Worm (Caenorhabditis elegans): ENCODE data around the gene shk-1.

ce11 chrII:9753730-9754129 lies 4.3 kb upstream of the shk-1 start, which contains the start of gene ZK1321.1:
- no peak for TF ChIP-seq lin-39 (tag; optimal IDR thresholded peaks at IDR 0.05)
- no peak for TF ChIP-seq pha-4 (GFP tag; IDR thresholded peaks at IDR 0.05)
- no peak for TF ChIP-seq pha-4 (tag; optimal IDR thresholded peaks at IDR 0.05)
- TF ChIP-seq lsy-2 (tag; optimal IDR thresholded peaks at IDR 0.05), result no peak
- no peak for TF ChIP-seq nhr-28 (tag; optimal IDR thresholded peaks at IDR 0.05)

Data from whole organism, L4 larva.